Fruit fly (Drosophila melanogaster) S2 (cell line): ENCODE data around the gene CG17996.

Experiments
- CG8478 ChIP-seq: fragments of >200 bp; optimal IDR thresholded peaks from 2 replicates; lab custom pipeline; 2018
- CTCF ChIP-seq, 2 experiments: fragments of >200 bp; optimal IDR thresholded peaks; 2 replicates each; lab custom pipeline; 2018

dm6 chr2L:16706882-16707775 lies 23.7 kb downstream of the CG17996 start:
- no peak for TF ChIP-seq CTCF (optimal IDR thresholded peaks at IDR 0.05; lab: Kevin White, UChicago)
- no peak for TF ChIP-seq CG8478 (lab: Kevin White, UChicago)
